Worm (Caenorhabditis elegans) whole organism, early embryonic: ENCODE measurements around the gene srj-22.

Experiments used
- B0310.2 ChIP-seq: sonication (generic microtip); optimal IDR thresholded peaks from 2 replicates; lab custom pipeline; 2016; ENCODE audit warnings: mild to moderate bottlenecking, missing genetic modification characterization, missing compliant biosample characterization
- aly-1 ChIP-seq: sonication (generic microtip); optimal IDR thresholded peaks from 2 replicates; lab custom pipeline; 2016; ENCODE audit warnings: missing genetic modification characterization, missing compliant biosample characterization
- ama-1 ChIP-seq: fragments of 150-350 bp; optimal IDR thresholded peaks from 2 replicates; lab custom pipeline; 2014
- ets-7 ChIP-seq: sonication (generic microtip); optimal IDR thresholded peaks from 2 replicates; lab custom pipeline; 2016; ENCODE audit warnings: missing genotype, missing genetic modification characterization, missing compliant biosample characterization
- flt-1 ChIP-seq: fragments of 200-800 bp; sonication (Bioruptor generic); IDR thresholded peaks from 2 replicates; pipeline ENCODE4 v1.3.6; 2022; ENCODE audit warnings: missing genetic modification characterization, missing compliant biosample characterization
- hmbx-1 ChIP-seq: sonication (generic microtip); optimal IDR thresholded peaks from 2 replicates; lab custom pipeline; 2016; ENCODE audit warnings: mild to moderate bottlenecking, missing genetic modification characterization, missing compliant biosample characterization
- tbx-11 ChIP-seq: fragments of 200-800 bp; sonication (Bioruptor generic); IDR thresholded peaks from 2 replicates; pipeline ENCODE4 v1.3.6; 2022; ENCODE audit warnings: missing genetic modification characterization, missing compliant biosample characterization
- tra-4 ChIP-seq: sonication (generic microtip); optimal IDR thresholded peaks from 2 replicates; lab custom pipeline; 2017; ENCODE audit warnings: missing genetic modification characterization, missing compliant biosample characterization

ce11 chrV:10758658-10759057, 15.1 kb upstream of the srj-22 start, which contains the start of gene F28H7.8:
- TF ChIP-seq ama-1 (lab: Kevin White, UChicago) (no peak), flt-1 (GFP tag; lab: Robert Waterston, UW) (no peak), hmbx-1 (tag; lab: Kevin White, UChicago) (no peak), tbx-11 (GFP tag; lab: Robert Waterston, UW) (no peak), tra-4 (no peak), B0310.2 (no peak), ets-7 (tag; lab: Kevin White, UChicago) (no peak), aly-1 (tag; lab: Kevin White, UChicago) (no peak)
